Worm (Caenorhabditis elegans): ENCODE data around the gene blos-2.

DNA sequence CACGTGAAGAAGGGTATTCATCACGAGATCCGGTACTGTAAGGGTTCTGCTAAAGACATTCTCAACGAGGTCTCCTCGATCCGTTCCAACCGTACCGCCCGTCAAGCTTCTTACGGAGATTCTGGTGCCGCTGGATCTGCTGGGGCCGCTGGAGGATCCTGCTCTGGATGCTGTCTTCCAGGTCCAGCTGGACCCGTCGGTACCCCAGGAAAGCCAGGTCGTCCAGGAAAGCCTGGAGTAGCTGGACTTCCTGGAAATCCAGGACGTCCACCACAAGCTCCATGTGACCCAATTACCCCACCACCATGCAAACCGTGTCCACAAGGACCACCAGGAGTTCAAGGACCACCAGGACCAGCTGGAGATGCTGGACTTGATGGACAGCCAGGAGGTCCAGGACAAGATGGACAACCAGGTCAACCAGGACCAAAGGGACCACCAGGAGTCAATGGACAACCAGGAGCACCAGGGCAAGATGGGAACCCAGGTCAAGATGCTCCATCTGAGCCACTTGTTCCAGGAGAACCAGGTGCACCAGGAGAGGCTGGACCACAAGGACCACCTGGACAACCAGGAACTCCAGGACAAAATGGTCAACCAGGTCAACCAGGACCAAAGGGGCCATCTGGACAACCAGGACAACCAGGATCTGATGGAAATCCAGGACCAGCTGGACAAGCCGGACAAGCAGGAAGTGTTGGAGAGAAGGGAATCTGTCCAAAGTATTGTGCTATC lies 43.5 kb downstream of the blos-2 start:
- TF ChIP-seq elt-3 (tag; optimal IDR thresholded peaks at IDR 0.05) (no peak), pha-4 (tag; optimal IDR thresholded peaks at IDR 0.05) (no peak), blmp-1 (tag; optimal IDR thresholded peaks at IDR 0.05) (no peak), ceh-83 (GFP tag; optimal IDR thresholded peaks at IDR 0.05) (no peak), lin-13 (tag; optimal IDR thresholded peaks at IDR 0.05) (no peak), snpc-4 (tag; optimal IDR thresholded peaks at IDR 0.05) (no peak), ham-2 (GFP tag; optimal IDR thresholded peaks at IDR 0.05) (no peak), nhr-28 (tag; optimal IDR thresholded peaks at IDR 0.05) (no peak), cnd-1 (tag; optimal IDR thresholded peaks at IDR 0.05) (no peak)
